Fruit fly (Drosophila melanogaster): ENCODE data around the gene Ptpmeg.
A peak's percentile ranks its signal among the peaks of the same experiment; 100 is the strongest.

The Ptpmeg gene

dm6 chr3L:339072-339471 lies 11.2 kb downstream of the Ptpmeg start (continued):
- TF ChIP-seq Sry-δ (GFP tag; optimal IDR thresholded peaks at IDR 0.05) (no peak), CG9817 (tag; optimal IDR thresholded peaks at IDR 0.05) (peak; percentile 5), CG4360 (GFP tag; IDR thresholded peaks at IDR 0.05) (no peak), sob (GFP tag; IDR thresholded peaks at IDR 0.05) (0 out of 2 replicates have a peak, but pooled peaks have one; percentile 22), ato (GFP tag; IDR thresholded peaks at IDR 0.05; ENCODE audit: partially characterized antibody) (no peak), CG15479 (GFP tag; optimal IDR thresholded peaks at IDR 0.05) (no peak), knrl (GFP tag; IDR thresholded peaks at IDR 0.05; ENCODE audit: partially characterized antibody) (no peak), ems (GFP tag; optimal IDR thresholded peaks at IDR 0.05) (no peak), CG15514 (GFP tag; optimal IDR thresholded peaks at IDR 0.05) (peak; percentile 34), crc (GFP tag; optimal IDR thresholded peaks at IDR 0.05) (no peak), pan (optimal IDR thresholded peaks at IDR 0.05) (no peak), pan (GFP tag; optimal IDR thresholded peaks at IDR 0.05 in 1 of 2, IDR thresholded peaks at IDR 0.05 in 1 of 2) (no peak), lola (GFP tag; optimal IDR thresholded peaks at IDR 0.05) (no peak), CG12391 (tag; optimal IDR thresholded peaks at IDR 0.05) (no peak), zf30C (GFP tag; optimal IDR thresholded peaks at IDR 0.05) (peak; percentile 65), CG8944 (GFP tag; optimal IDR thresholded peaks at IDR 0.05) (no peak), Kr (GFP tag; optimal IDR thresholded peaks at IDR 0.05) (no peak), PHDP (tag; optimal IDR thresholded peaks at IDR 0.05) (no peak), CG13123 (GFP tag; optimal IDR thresholded peaks at IDR 0.05) (no peak), mam (GFP tag; optimal IDR thresholded peaks at IDR 0.05) (peak; percentile 10), CG3847 (GFP tag; IDR thresholded peaks at IDR 0.05) (peak; percentile 16; the same call in 1 of the 2 replicates), Jarid2 (GFP tag; optimal IDR thresholded peaks at IDR 0.05) (no peak), dpn (GFP tag; optimal IDR thresholded peaks at IDR 0.05) (no peak), CG43689 (GFP tag; IDR thresholded peaks at IDR 0.05) (no peak), dimm (GFP tag; IDR thresholded peaks at IDR 0.05) (no peak), Dip3 (GFP tag; optimal IDR thresholded peaks at IDR 0.05) (no peak), CG10431 (GFP tag; optimal IDR thresholded peaks at IDR 0.05) (no peak), cas (GFP tag; IDR thresholded peaks at IDR 0.05) (no peak), unc-4 (GFP tag; IDR thresholded peaks at IDR 0.05; ENCODE audit: partially characterized antibody) (no peak), danr (GFP tag; IDR thresholded peaks at IDR 0.05) (no peak), HLH4C (GFP tag; IDR thresholded peaks at IDR 0.05; ENCODE audit: partially characterized antibody) (no peak), eyg (GFP tag; optimal IDR thresholded peaks at IDR 0.05) (no peak), dmrt99B (tag; optimal IDR thresholded peaks at IDR 0.05) (peak; percentile 9), wek (GFP tag; optimal IDR thresholded peaks at IDR 0.05) (no peak), Pdp1 (GFP tag; optimal IDR thresholded peaks at IDR 0.05) (peak in 1 of 2 experiments; percentile 29), CG9932 (GFP tag; IDR thresholded peaks at IDR 0.05) (peak; percentile 37; the same call in 1 of the 2 replicates), toy (GFP tag; IDR thresholded peaks at IDR 0.05) (no peak), CG2120 (GFP tag; optimal IDR thresholded peaks at IDR 0.05) (peak; percentile 38), CG10565 (GFP tag; optimal IDR thresholded peaks at IDR 0.05) (no peak), stwl (tag; optimal IDR thresholded peaks at IDR 0.05) (no peak), CG17359 (tag; optimal IDR thresholded peaks at IDR 0.05) (peak; percentile 21), Awh (GFP tag; IDR thresholded peaks at IDR 0.05) (no peak), BtbVII (GFP tag; optimal IDR thresholded peaks at IDR 0.05) (no peak), Deaf1 (tag; optimal IDR thresholded peaks at IDR 0.05) (peak; percentile 4), D19B (GFP tag; optimal IDR thresholded peaks at IDR 0.05) (no peak), Dek (tag; optimal IDR thresholded peaks at IDR 0.05) (no peak), bsh (GFP tag; optimal IDR thresholded peaks at IDR 0.05) (no peak), Hand (GFP tag; optimal IDR thresholded peaks at IDR 0.05) (no peak), Lhr (GFP tag; optimal IDR thresholded peaks at IDR 0.05) (no peak), CG2199 (GFP tag; IDR thresholded peaks at IDR 0.05) (0 out of 3 replicates have a peak, but pooled peaks have one; percentile 7)

Measured in whole organism, embryonic.